Fruit fly (Drosophila melanogaster) whole organism, prepupa: ENCODE measurements around the gene Kaz-m1.
A peak's percentile ranks its signal among the peaks of the same experiment; 100 is the strongest.

Source experiments
- Blimp-1 ChIP-seq: fragments of 200-800 bp; sonication (Bioruptor generic); optimal IDR thresholded peaks from 3 replicates; lab custom pipeline; 2017; ENCODE audit warnings: missing biosample characterization, missing genetic modification characterization, mild to moderate bottlenecking, moderate library complexity, missing genetic modification reagents
- CG10631 ChIP-seq: fragments of 200-800 bp; sonication (Bioruptor generic); optimal IDR thresholded peaks from 2 replicates; lab custom pipeline; 2016; ENCODE audit warnings: missing biosample characterization, missing genetic modification characterization
- CG10669 ChIP-seq: fragments of 200-800 bp; sonication (Bioruptor generic); optimal IDR thresholded peaks from 3 replicates; lab custom pipeline; 2018; ENCODE audit warnings: missing biosample characterization, mild to moderate bottlenecking, missing genetic modification characterization, moderate library complexity
- CG11902 ChIP-seq: fragments of 200-800 bp; sonication (Bioruptor generic); optimal IDR thresholded peaks from 3 replicates; lab custom pipeline; 2016; ENCODE audit warnings: missing biosample characterization, missing genetic modification characterization
- CG15336 ChIP-seq: fragments of 200-800 bp; sonication (Bioruptor generic); IDR thresholded peaks from 2 replicates; pipeline ENCODE4 v1.3.6; 2022; ENCODE audit warnings: missing biosample characterization, missing genetic modification characterization
- CG1621 ChIP-seq: fragments of 200-800 bp; sonication (Bioruptor generic); optimal IDR thresholded peaks from 3 replicates; lab custom pipeline; 2018; ENCODE audit warnings: missing biosample characterization, mild to moderate bottlenecking, missing genetic modification characterization
- CG16779 ChIP-seq: fragments of 200-800 bp; sonication (Bioruptor generic); optimal IDR thresholded peaks from 3 replicates; lab custom pipeline; 2017; ENCODE audit warnings: missing biosample characterization, mild to moderate bottlenecking, missing genetic modification characterization
- CG31627 ChIP-seq: fragments of 200-800 bp; sonication (Bioruptor generic); optimal IDR thresholded peaks from 3 replicates; lab custom pipeline; 2016; ENCODE audit warnings: missing biosample characterization, missing genetic modification characterization
- CG32006 ChIP-seq: fragments of 200-800 bp; sonication (Bioruptor generic); optimal IDR thresholded peaks from 3 replicates; lab custom pipeline; 2017; ENCODE audit warnings: missing biosample characterization, mild to moderate bottlenecking, missing genetic modification characterization
- CG34406 ChIP-seq: fragments of 200-800 bp; sonication (Bioruptor generic); optimal IDR thresholded peaks from 3 replicates; lab custom pipeline; 2016; ENCODE audit warnings: missing biosample characterization, missing genetic modification characterization
- CG3919 ChIP-seq: fragments of 200-800 bp; sonication (Bioruptor generic); optimal IDR thresholded peaks from 3 replicates; lab custom pipeline; 2016; ENCODE audit warnings: missing biosample characterization, missing genetic modification characterization
- CG4318 ChIP-seq: fragments of 200-800 bp; sonication (Bioruptor generic); optimal IDR thresholded peaks from 3 replicates; lab custom pipeline; 2017; ENCODE audit warnings: missing biosample characterization, mild to moderate bottlenecking, missing genetic modification characterization
- CG6163 ChIP-seq: fragments of 200-800 bp; sonication (Bioruptor generic); IDR thresholded peaks from 3 replicates; pipeline ENCODE4 v1.3.6; 2022; ENCODE audit warnings: missing biosample characterization, missing genetic modification characterization
- CG6792 ChIP-seq: fragments of 200-800 bp; sonication (Bioruptor generic); optimal IDR thresholded peaks from 3 replicates; lab custom pipeline; 2016; ENCODE audit warnings: missing biosample characterization, missing genetic modification characterization
- CG6808 ChIP-seq: fragments of 200-800 bp; sonication (Bioruptor generic); optimal IDR thresholded peaks from 3 replicates; lab custom pipeline; 2017; ENCODE audit warnings: missing biosample characterization, missing genetic modification characterization, mild to moderate bottlenecking, moderate library complexity, missing genetic modification reagents
- CG6854 ChIP-seq: fragments of 200-800 bp; sonication (Bioruptor generic); optimal IDR thresholded peaks from 2 replicates; lab custom pipeline; 2017; ENCODE audit warnings: missing biosample characterization, mild to moderate bottlenecking, missing genetic modification characterization
- CG7368 ChIP-seq: fragments of 200-800 bp; sonication (Bioruptor generic); optimal IDR thresholded peaks from 3 replicates; lab custom pipeline; 2016; ENCODE audit warnings: missing biosample characterization, missing genetic modification characterization
- CG8319 ChIP-seq: fragments of 200-800 bp; sonication (Bioruptor generic); optimal IDR thresholded peaks from 3 replicates; lab custom pipeline; 2016; ENCODE audit warnings: missing biosample characterization, missing genetic modification characterization
- CG9139 ChIP-seq: fragments of 200-800 bp; sonication (Bioruptor generic); optimal IDR thresholded peaks from 3 replicates; lab custom pipeline; 2017; ENCODE audit warnings: missing biosample characterization, mild to moderate bottlenecking, missing genetic modification characterization
- Eip78C ChIP-seq: fragments of 200-800 bp; sonication (Bioruptor generic); peaks from one replicate; lab custom pipeline; 2016; ENCODE audit warnings: missing biosample characterization, missing genetic modification characterization
- Eip93F ChIP-seq: fragments of 200-800 bp; sonication (Bioruptor generic); optimal IDR thresholded peaks from 2 replicates; lab custom pipeline; 2016; ENCODE audit warnings: missing biosample characterization, mild to moderate bottlenecking, missing genetic modification characterization
- Ets96B ChIP-seq: fragments of 200-800 bp; optimal IDR thresholded peaks from 2 replicates; lab custom pipeline; 2019; ENCODE audit warnings: missing biosample characterization, mild to moderate bottlenecking, missing genetic modification characterization, moderate library complexity
- Hr38 ChIP-seq: sonication (Bioruptor generic); optimal IDR thresholded peaks from 2 replicates; lab custom pipeline; 2016; ENCODE audit warnings: missing biosample characterization, missing genetic modification characterization
- Hr39 ChIP-seq: fragments of 200-800 bp; sonication (Bioruptor generic); optimal IDR thresholded peaks from 2 replicates; lab custom pipeline; 2016; ENCODE audit warnings: missing biosample characterization, missing genetic modification characterization
- Hr4 ChIP-seq: fragments of 200-800 bp; sonication (Bioruptor generic); optimal IDR thresholded peaks from 3 replicates; lab custom pipeline; 2016; ENCODE audit warnings: missing biosample characterization, missing genetic modification characterization
- Met ChIP-seq: fragments of 200-800 bp; sonication (Bioruptor generic); optimal IDR thresholded peaks from 3 replicates; lab custom pipeline; 2016; ENCODE audit warnings: missing biosample characterization, missing genetic modification characterization
- Sox102F ChIP-seq: fragments of 200-800 bp; sonication (Bioruptor generic); optimal IDR thresholded peaks from 2 replicates; lab custom pipeline; 2016; ENCODE audit warnings: missing biosample characterization, mild to moderate bottlenecking, missing genetic modification characterization
- Sox15 ChIP-seq: fragments of 200-800 bp; sonication (Bioruptor generic); optimal IDR thresholded peaks from 3 replicates; lab custom pipeline; 2016; ENCODE audit warnings: missing biosample characterization, missing genetic modification characterization
- achi ChIP-seq: fragments of 200-800 bp; sonication (Bioruptor generic); optimal IDR thresholded peaks from 3 replicates; lab custom pipeline; 2016; ENCODE audit warnings: missing biosample characterization, missing genetic modification characterization
- acj6 ChIP-seq: fragments of 200-800 bp; sonication (Bioruptor generic); optimal IDR thresholded peaks from 3 replicates; lab custom pipeline; 2016; ENCODE audit warnings: missing biosample characterization, missing genetic modification characterization
- cyc ChIP-seq: fragments of 200-800 bp; sonication (Bioruptor generic); optimal IDR thresholded peaks from 3 replicates; lab custom pipeline; 2016; ENCODE audit warnings: missing biosample characterization, missing genetic modification characterization
- dsx ChIP-seq: fragments of 200-800 bp; optimal IDR thresholded peaks from 3 replicates; lab custom pipeline; 2019; ENCODE audit warnings: missing biosample characterization, mild to moderate bottlenecking, missing genetic modification characterization, moderate library complexity; ENCODE audit not compliant: poor library complexity, severe bottlenecking
- esn ChIP-seq: fragments of 200-800 bp; sonication (Bioruptor generic); optimal IDR thresholded peaks from 2 replicates; lab custom pipeline; 2016; ENCODE audit warnings: missing biosample characterization, mild to moderate bottlenecking, missing genetic modification characterization, moderate library complexity
- fd85E ChIP-seq: fragments of 200-800 bp; sonication (Bioruptor generic); optimal IDR thresholded peaks from 3 replicates; lab custom pipeline; 2016; ENCODE audit warnings: missing biosample characterization, missing genetic modification characterization
- fkh ChIP-seq: fragments of 200-800 bp; sonication (Bioruptor generic); optimal IDR thresholded peaks from 3 replicates; lab custom pipeline; 2017; ENCODE audit warnings: missing biosample characterization, mild to moderate bottlenecking, missing genetic modification characterization, moderate library complexity
- lz ChIP-seq: fragments of 200-800 bp; sonication (Bioruptor generic); optimal IDR thresholded peaks from 3 replicates; lab custom pipeline; 2016; ENCODE audit warnings: missing biosample characterization, missing genetic modification characterization
- net ChIP-seq: fragments of 200-800 bp; sonication (Bioruptor generic); optimal IDR thresholded peaks from 3 replicates; lab custom pipeline; 2016; ENCODE audit warnings: missing biosample characterization, missing genetic modification characterization
- pdm3 ChIP-seq: fragments of 200-800 bp; sonication (Bioruptor generic); optimal IDR thresholded peaks from 3 replicates; lab custom pipeline; 2016; ENCODE audit warnings: missing biosample characterization, missing genetic modification characterization
- spab ChIP-seq: fragments of 200-800 bp; sonication (Bioruptor generic); optimal IDR thresholded peaks from 2 replicates; lab custom pipeline; 2017; ENCODE audit warnings: missing biosample characterization, mild to moderate bottlenecking, missing genetic modification characterization, missing genetic modification reagents
- ss ChIP-seq, 2 experiments: fragments of 200-800 bp; sonication (Bioruptor generic); optimal IDR thresholded peaks; 2 replicates in 1 of 2; 3 replicates in 1 of 2; lab custom pipeline; 2017 to 2018; ENCODE audit warnings: mild to moderate bottlenecking in 2 of 2, missing biosample characterization in 2 of 2, missing genetic modification characterization in 2 of 2, moderate library complexity in 1 of 2
- svp ChIP-seq: fragments of 200-800 bp; sonication (Bioruptor generic); peaks from one replicate; lab custom pipeline; 2016; ENCODE audit warnings: missing biosample characterization, missing genetic modification characterization
- topi ChIP-seq: fragments of 200-800 bp; sonication (Bioruptor generic); optimal IDR thresholded peaks from 3 replicates; lab custom pipeline; 2016; ENCODE audit warnings: missing biosample characterization, missing genetic modification characterization
- vri ChIP-seq: fragments of 200-800 bp; sonication (Bioruptor generic); optimal IDR thresholded peaks from 3 replicates; lab custom pipeline; 2016; ENCODE audit warnings: missing biosample characterization, mild to moderate bottlenecking, missing genetic modification characterization

Gene Kaz-m1

DNA sequence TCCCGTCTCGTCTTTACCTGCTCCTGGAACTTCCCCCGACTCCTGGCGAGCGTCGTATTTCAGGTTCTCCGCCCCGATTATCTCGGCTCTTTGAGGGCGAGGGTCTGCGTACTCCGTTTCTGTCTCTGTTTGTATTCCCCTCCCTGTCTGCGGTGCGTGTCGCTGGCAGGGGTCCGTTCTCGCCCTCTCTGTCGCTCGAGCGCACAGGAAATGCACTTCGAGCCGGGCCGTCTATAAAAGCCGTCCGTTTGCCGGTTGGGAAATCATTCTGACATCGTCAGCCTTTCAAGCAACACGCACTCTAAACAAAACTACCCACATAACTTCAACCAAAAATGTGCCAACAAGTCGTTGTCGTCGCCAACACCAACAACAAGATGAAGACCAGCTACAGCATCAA lies 3.9 kb upstream of the Kaz-m1 start:
- TF ChIP-seq Hr39 (GFP tag; lab: Kevin White, UChicago), result no peak
- TF ChIP-seq Sox15, result no peak
- peak; percentile 33 for TF ChIP-seq Sox102F (GFP tag; lab: Kevin White, UChicago)
- no peak for TF ChIP-seq cyc
- no peak for TF ChIP-seq acj6 (GFP tag; lab: Kevin White, UChicago)
- peak; percentile 13 for TF ChIP-seq net
- no peak for TF ChIP-seq Hr4 (GFP tag; lab: Kevin White, UChicago)
- peak; percentile 36 to 86 for TF ChIP-seq ss (GFP tag; optimal IDR thresholded peaks at IDR 0.05; lab: Kevin White, UChicago)
- peak; percentile 27 for TF ChIP-seq CG1621 (tag; lab: Kevin White, UChicago)
- peak; percentile 59 for TF ChIP-seq CG6854 (GFP tag; lab: Kevin White, UChicago)
- peak; percentile 25 for TF ChIP-seq CG6808
- peak; percentile 44 for TF ChIP-seq svp (GFP tag; lab: Kevin White, UChicago)
- peak; percentile 19 for TF ChIP-seq vri (GFP tag; lab: Kevin White, UChicago)
- TF ChIP-seq fkh (GFP tag; lab: Kevin White, UChicago), result peak; percentile 37
- TF ChIP-seq lz (GFP tag; lab: Kevin White, UChicago), result no peak
- no peak for TF ChIP-seq CG15336 (GFP tag; lab: Robert Waterston, UW)
- TF ChIP-seq Ets96B (tag; lab: Kevin White, UChicago), result no peak
- TF ChIP-seq dsx (GFP tag; lab: Kevin White, UChicago), result peak; percentile 17
- TF ChIP-seq CG3919 (GFP tag; lab: Kevin White, UChicago), result no peak

DNA sequence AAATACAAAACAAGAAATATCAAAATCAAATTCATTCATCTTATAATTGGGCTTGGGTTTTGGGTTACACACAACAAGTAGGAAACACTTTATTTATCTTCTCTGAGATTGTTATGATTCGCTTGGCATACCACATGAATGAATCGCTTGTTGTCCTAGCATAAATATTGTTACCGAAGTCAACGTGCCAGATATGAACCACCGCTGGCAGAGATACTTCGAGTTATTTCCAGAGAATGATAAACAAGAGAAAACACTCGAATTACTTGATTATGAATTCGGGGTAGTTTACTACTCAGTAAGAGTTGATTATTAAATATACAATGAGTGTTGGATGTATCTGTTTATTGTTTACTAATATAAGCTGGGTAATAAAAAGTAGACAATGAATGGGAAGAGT lies 3.0 kb upstream of the Kaz-m1 start:
- TF ChIP-seq fkh (GFP tag; lab: Kevin White, UChicago) (peak; percentile 94), Eip78C (GFP tag; lab: Kevin White, UChicago) (peak; percentile 60), svp (GFP tag; lab: Kevin White, UChicago) (peak; percentile 32), CG4318 (GFP tag; lab: Kevin White, UChicago) (no peak)

DNA sequence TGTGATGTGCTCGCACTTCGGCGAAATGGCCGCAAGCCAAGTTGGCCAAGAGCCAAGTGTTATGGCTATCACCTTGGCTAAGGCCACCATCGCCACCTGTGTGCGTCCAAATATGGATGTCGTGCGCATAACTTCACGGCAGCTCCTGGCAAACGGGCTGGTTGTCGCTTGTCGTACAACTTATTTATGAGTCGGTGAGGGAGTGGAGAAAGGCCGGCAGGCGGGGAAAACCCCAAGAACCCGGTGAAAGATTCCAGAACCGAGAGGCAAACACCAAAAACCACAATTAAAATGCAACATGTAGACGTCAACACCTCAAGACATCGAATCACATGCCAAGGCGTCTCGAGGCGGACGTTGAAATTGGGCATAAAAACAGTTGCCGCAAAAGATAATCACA lies 2.2 kb upstream of the Kaz-m1 start:
- peak; percentile 36 for TF ChIP-seq svp (GFP tag; lab: Kevin White, UChicago)
- no peak for TF ChIP-seq esn (GFP tag; lab: Kevin White, UChicago)
- TF ChIP-seq Met (GFP tag; lab: Kevin White, UChicago), result no peak

DNA sequence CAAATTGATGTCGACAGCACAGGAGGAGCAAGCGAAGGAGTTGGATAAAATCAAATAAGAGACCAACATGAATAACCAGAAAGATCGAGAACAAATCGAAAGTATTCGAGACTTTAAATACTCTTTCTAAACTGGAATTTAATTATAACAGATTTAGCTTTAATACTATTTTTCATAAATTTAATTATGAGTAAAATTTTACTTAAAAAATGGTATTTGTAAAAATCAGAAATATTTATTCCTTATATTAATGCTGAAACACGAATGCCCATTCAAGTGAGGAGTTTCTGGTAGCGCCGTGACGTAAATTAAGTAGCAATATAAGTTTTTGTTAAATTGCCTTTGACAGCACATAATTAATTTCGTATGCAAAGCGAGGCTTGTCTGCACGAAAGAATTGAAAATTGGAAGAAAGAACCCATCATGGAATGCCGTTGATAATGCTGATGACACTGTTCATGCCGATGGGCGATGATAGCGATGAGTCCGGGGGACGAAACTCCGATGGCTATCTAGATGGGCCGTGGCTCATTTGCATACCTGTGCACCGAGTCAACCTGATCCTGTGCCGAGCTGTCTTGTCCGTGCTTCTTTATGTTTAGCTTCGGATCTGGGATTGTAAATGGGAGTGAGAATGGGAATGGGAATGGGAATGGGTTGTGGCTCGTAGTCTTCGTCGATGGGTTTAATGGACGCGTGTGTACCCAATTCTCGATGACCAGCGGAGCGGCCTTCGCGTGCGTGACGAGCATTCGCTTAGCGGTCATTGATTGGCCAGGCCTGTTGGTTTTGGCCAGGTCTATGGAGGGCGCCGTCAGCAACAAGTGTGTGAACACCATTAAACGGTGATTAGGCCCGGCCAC lies 1.5 kb upstream of the Kaz-m1 start:
- TF ChIP-seq CG34406 (GFP tag; lab: Kevin White, UChicago) (peak; percentile 10), CG32006 (GFP tag; lab: Kevin White, UChicago) (peak; percentile 60), CG10669 (GFP tag; lab: Kevin White, UChicago) (peak; percentile 52), CG6163 (peak; percentile 17; the same call in 1 of the 3 replicates), dsx (GFP tag; lab: Kevin White, UChicago) (peak; percentile 64), CG9139 (GFP tag; lab: Kevin White, UChicago) (no peak), Eip93F (GFP tag; lab: Kevin White, UChicago) (no peak), CG3919 (GFP tag; lab: Kevin White, UChicago) (peak; percentile 24), CG6808 (peak; percentile 48), CG16779 (tag; lab: Kevin White, UChicago) (no peak), vri (GFP tag; lab: Kevin White, UChicago) (no peak), topi (peak; percentile 28), CG31627 (GFP tag; lab: Kevin White, UChicago) (no peak), CG10631 (GFP tag; lab: Kevin White, UChicago) (peak; percentile 30), CG7368 (GFP tag; lab: Kevin White, UChicago) (no peak), achi (GFP tag; lab: Kevin White, UChicago) (peak; percentile 53), Eip78C (GFP tag; lab: Kevin White, UChicago) (peak; percentile 69), acj6 (GFP tag; lab: Kevin White, UChicago) (peak; percentile 31), fd85E (GFP tag; lab: Kevin White, UChicago) (no peak), Hr38 (GFP tag; lab: Kevin White, UChicago) (no peak), CG8319 (GFP tag; lab: Kevin White, UChicago) (no peak), Met (GFP tag; lab: Kevin White, UChicago) (peak; percentile 44), CG6792 (GFP tag; lab: Kevin White, UChicago) (no peak), pdm3 (GFP tag; lab: Kevin White, UChicago) (no peak), spab (GFP tag; lab: Kevin White, UChicago) (peak; percentile 43), Blimp-1 (no peak), CG11902 (GFP tag; lab: Kevin White, UChicago) (no peak), fkh (GFP tag; lab: Kevin White, UChicago) (no peak), net (no peak)
